Worm (Caenorhabditis elegans) whole organism, young adult: Measurements from ENCODE around the gene srw-19.

ENCODE experiments used
- C17E4.6 ChIP-seq: fragments of 200-800 bp; sonication (Bioruptor generic); IDR thresholded peaks from 2 replicates; pipeline ENCODE4 v1.3.6; 2022; ENCODE audit warnings: missing genetic modification reagents, missing genetic modification characterization, missing compliant biosample characterization
- D2030.7 ChIP-seq: fragments of 200-800 bp; sonication (Bioruptor generic); IDR thresholded peaks from 2 replicates; pipeline ENCODE4 v1.3.6; 2022; ENCODE audit warnings: missing genetic modification reagents, missing genetic modification characterization, missing compliant biosample characterization
- F22D6.2 ChIP-seq: sonication (generic microtip); optimal IDR thresholded peaks from 2 replicates; lab custom pipeline; 2016; ENCODE audit warnings: mild to moderate bottlenecking, missing genetic modification characterization, missing compliant biosample characterization
- F37B4.10 ChIP-seq: fragments of 200-800 bp; sonication (Bioruptor generic); IDR thresholded peaks from 2 replicates; pipeline ENCODE4 v1.3.6; 2022; ENCODE audit warnings: missing genetic modification characterization, missing compliant biosample characterization
- F39B2.1 ChIP-seq: fragments of 200-800 bp; sonication (Bioruptor generic); IDR thresholded peaks from 2 replicates; pipeline ENCODE4 v1.3.6; 2022; ENCODE audit warnings: missing genetic modification reagents, missing genetic modification characterization, missing compliant biosample characterization
- ZK185.1 ChIP-seq: sonication (generic microtip); optimal IDR thresholded peaks from 2 replicates; lab custom pipeline; 2016; ENCODE audit warnings: mild to moderate bottlenecking, missing genetic modification characterization, missing compliant biosample characterization; ENCODE audit not compliant: poor library complexity, severe bottlenecking
- akir-1 ChIP-seq: fragments of 200-800 bp; sonication (Bioruptor generic); optimal IDR thresholded peaks from 2 replicates; lab custom pipeline; 2018; ENCODE audit warnings: mild to moderate bottlenecking, missing genetic modification characterization, moderate library complexity, missing compliant biosample characterization
- atf-7 ChIP-seq: sonication (generic microtip); optimal IDR thresholded peaks from 2 replicates; lab custom pipeline; 2017; ENCODE audit warnings: mild to moderate bottlenecking, missing genetic modification characterization, missing compliant biosample characterization
- athp-1 ChIP-seq: sonication (generic microtip); optimal IDR thresholded peaks from 2 replicates; lab custom pipeline; 2017; ENCODE audit warnings: mild to moderate bottlenecking, missing genetic modification characterization, missing compliant biosample characterization
- bed-2 ChIP-seq: fragments of 200-800 bp; sonication (Bioruptor generic); IDR thresholded peaks from 2 replicates; pipeline ENCODE4 v1.3.6; 2022; ENCODE audit warnings: missing genetic modification reagents, missing genetic modification characterization, missing compliant biosample characterization
- ceh-100 ChIP-seq: fragments of 200-800 bp; sonication (Bioruptor generic); IDR thresholded peaks from 2 replicates; pipeline ENCODE4 v1.3.6; 2022; ENCODE audit warnings: missing genetic modification reagents, missing genetic modification characterization, missing compliant biosample characterization
- ceh-40 ChIP-seq: fragments of 200-800 bp; sonication (Bioruptor generic); IDR thresholded peaks from 2 replicates; pipeline ENCODE4 v1.3.6; 2022; ENCODE audit warnings: missing genetic modification characterization, missing compliant biosample characterization
- ceh-79 ChIP-seq: sonication (generic microtip); optimal IDR thresholded peaks from 2 replicates; lab custom pipeline; 2017; ENCODE audit warnings: mild to moderate bottlenecking, missing genetic modification characterization, missing compliant biosample characterization
- die-1 ChIP-seq: sonication (generic microtip); optimal IDR thresholded peaks from 2 replicates; lab custom pipeline; 2016; ENCODE audit warnings: missing genotype, mild to moderate bottlenecking, missing genetic modification characterization, missing compliant biosample characterization
- dox-1 ChIP-seq: fragments of 200-800 bp; sonication (Bioruptor generic); IDR thresholded peaks from 2 replicates; pipeline ENCODE4 v1.3.6; 2022; ENCODE audit warnings: missing genetic modification reagents, missing genetic modification characterization, missing compliant biosample characterization
- dpl-1 ChIP-seq: fragments of 150-350 bp; optimal IDR thresholded peaks from 2 replicates; lab custom pipeline; 2014; ENCODE audit warnings: missing biosample characterization, missing genetic modification reagents, missing genetic modification characterization
- egl-44 ChIP-seq: fragments of 200-800 bp; sonication (Bioruptor generic); IDR thresholded peaks from 2 replicates; pipeline ENCODE4 v1.3.6; 2022; ENCODE audit warnings: missing genetic modification reagents, missing genetic modification characterization, missing compliant biosample characterization
- egrh-3 ChIP-seq: fragments of 200-800 bp; sonication (Bioruptor generic); IDR thresholded peaks from 2 replicates; pipeline ENCODE4 v1.3.6; 2022; ENCODE audit warnings: missing genetic modification reagents, missing genetic modification characterization, missing compliant biosample characterization
- ets-4 ChIP-seq: fragments of 200-800 bp; sonication (Bioruptor generic); optimal IDR thresholded peaks from 2 replicates; lab custom pipeline; 2018; ENCODE audit warnings: mild to moderate bottlenecking, missing genetic modification characterization, missing compliant biosample characterization
- gei-17 ChIP-seq: fragments of 200-800 bp; sonication (Bioruptor generic); optimal IDR thresholded peaks from 2 replicates; lab custom pipeline; 2018; ENCODE audit warnings: mild to moderate bottlenecking, missing genetic modification characterization, missing compliant biosample characterization
- hmg-20 ChIP-seq: fragments of 200-800 bp; sonication (Bioruptor generic); IDR thresholded peaks from 2 replicates; pipeline ENCODE4 v1.3.6; 2022; ENCODE audit warnings: missing genetic modification reagents, missing genetic modification characterization, missing compliant biosample characterization
- hsf-1 ChIP-seq: fragments of 200-800 bp; sonication (Bioruptor generic); IDR thresholded peaks from 2 replicates; pipeline ENCODE4 v1.3.6; 2022; ENCODE audit warnings: missing genetic modification reagents, missing genetic modification characterization, missing compliant biosample characterization
- lag-1 ChIP-seq: fragments of 200-800 bp; sonication (Bioruptor generic); IDR thresholded peaks from 2 replicates; pipeline ENCODE4 v1.3.6; 2022; ENCODE audit warnings: missing genetic modification reagents, missing genetic modification characterization, missing compliant biosample characterization
- let-526 ChIP-seq: fragments of 200-800 bp; sonication (Bioruptor generic); IDR thresholded peaks from 2 replicates; pipeline ENCODE4 v1.3.6; 2022; ENCODE audit warnings: missing genetic modification reagents, missing genetic modification characterization, missing compliant biosample characterization
- lsy-27 ChIP-seq: sonication (generic microtip); optimal IDR thresholded peaks from 2 replicates; lab custom pipeline; 2017; ENCODE audit warnings: missing genetic modification characterization, mild to moderate bottlenecking, missing compliant biosample characterization, antibody characterized with exemption, missing genotype, borderline replicate concordance; ENCODE audit not compliant: insufficient read depth
- madf-10 ChIP-seq: sonication (generic microtip); optimal IDR thresholded peaks from 2 replicates; lab custom pipeline; 2016; ENCODE audit warnings: mild to moderate bottlenecking, missing genetic modification characterization, missing compliant biosample characterization
- madf-6 ChIP-seq: fragments of 200-800 bp; sonication (Bioruptor generic); IDR thresholded peaks from 2 replicates; pipeline ENCODE4 v1.3.6; 2022; ENCODE audit warnings: missing genetic modification reagents, missing genetic modification characterization, missing compliant biosample characterization
- nfya-1 ChIP-seq: sonication (generic microtip); optimal IDR thresholded peaks from 2 replicates; lab custom pipeline; 2017; ENCODE audit warnings: antibody characterized with exemption, missing compliant biosample characterization, missing genetic modification characterization, borderline replicate concordance; ENCODE audit not compliant: insufficient read depth
- nfyb-1 ChIP-seq: fragments of 200-800 bp; sonication (Bioruptor generic); IDR thresholded peaks from 2 replicates; pipeline ENCODE4 v1.3.6; 2022; ENCODE audit warnings: missing genetic modification reagents, missing genetic modification characterization, missing compliant biosample characterization
- nhr-80 ChIP-seq: sonication (generic microtip); optimal IDR thresholded peaks from 2 replicates; lab custom pipeline; 2016; ENCODE audit warnings: missing genetic modification characterization, missing compliant biosample characterization
- pha-4 ChIP-seq: fragments of 150-350 bp; sonication (generic microtip); optimal IDR thresholded peaks from 2 replicates; lab custom pipeline; 2014; ENCODE audit warnings: missing biosample characterization, missing genetic modification reagents, missing genetic modification characterization
- rec-8 ChIP-seq, 2 experiments: sonication (generic microtip); optimal IDR thresholded peaks; 2 replicates each; lab custom pipeline; 2016; ENCODE audit warnings: mild to moderate bottlenecking in 2 of 2, missing genetic modification characterization in 2 of 2, missing genetic modification reagents in 2 of 2, missing genotype in 2 of 2, missing biosample characterization in 1 of 2, missing compliant biosample characterization in 1 of 2, moderate library complexity in 1 of 2
- repo-1 ChIP-seq: sonication (generic microtip); optimal IDR thresholded peaks from 2 replicates; lab custom pipeline; 2017; ENCODE audit warnings: mild to moderate bottlenecking, missing genetic modification characterization, missing compliant biosample characterization
- snpc-4 ChIP-seq, 5 experiments: fragments of 150-350 bp in 1 of 5; sonication (generic microtip) in 4 of 5; optimal IDR thresholded peaks; 2 replicates each; lab custom pipeline; 2014 to 2018; ENCODE audit warnings: missing genetic modification characterization in 5 of 5, missing biosample characterization in 3 of 5, antibody characterized with exemption in 2 of 5, mild to moderate bottlenecking in 2 of 5, missing compliant biosample characterization in 2 of 5, missing genotype in 2 of 5, moderate library complexity in 2 of 5, missing genetic modification reagents in 1 of 5
- xnd-1 ChIP-seq: sonication (generic microtip); optimal IDR thresholded peaks from 2 replicates; lab custom pipeline; 2016; ENCODE audit warnings: missing genotype, missing genetic modification reagents, missing genetic modification characterization, missing compliant biosample characterization
- ztf-22 ChIP-seq: fragments of 200-800 bp; sonication (Bioruptor generic); optimal IDR thresholded peaks from 2 replicates; lab custom pipeline; 2018; ENCODE audit warnings: mild to moderate bottlenecking, missing genetic modification characterization, moderate library complexity, missing compliant biosample characterization
- ztf-26 ChIP-seq: sonication (generic microtip); optimal IDR thresholded peaks from 2 replicates; lab custom pipeline; 2017; ENCODE audit warnings: missing genetic modification characterization, missing compliant biosample characterization
- ztf-28 ChIP-seq: fragments of 200-800 bp; sonication (Bioruptor generic); IDR thresholded peaks from 2 replicates; pipeline ENCODE4 v1.3.6; 2022; ENCODE audit warnings: missing genetic modification reagents, missing genetic modification characterization, missing compliant biosample characterization
- ztf-6 ChIP-seq: fragments of 200-800 bp; sonication (Bioruptor generic); IDR thresholded peaks from 2 replicates; pipeline ENCODE4 v1.3.6; 2022; ENCODE audit warnings: missing genetic modification reagents, missing genetic modification characterization, missing compliant biosample characterization

srw-19 gene

DNA sequence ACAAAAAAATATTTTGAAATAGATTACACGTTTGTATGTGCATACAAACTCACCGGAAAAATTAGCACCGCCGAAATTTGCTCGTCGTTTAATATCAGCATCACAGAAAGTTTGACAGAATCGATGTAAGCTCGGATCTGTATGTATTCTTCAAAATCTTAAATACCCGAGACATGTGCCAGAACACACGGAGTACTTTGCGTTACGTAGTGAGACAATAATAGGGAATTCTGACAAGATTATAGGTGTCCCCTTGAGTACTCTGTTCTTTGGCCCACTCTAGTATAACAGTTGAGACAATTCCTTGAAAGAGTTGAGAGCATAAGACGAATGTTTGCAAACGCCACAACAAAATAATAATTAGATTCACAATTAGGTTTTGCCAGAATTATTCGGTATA, 22.4 kb upstream of the srw-19 start, which contains the start of gene srx-48:
Gene srx-48, minus strand, starts transcription at position 101 of the 400 bp plus-strand sequence.
- TF ChIP-seq lag-1 (GFP tag; lab: Robert Waterston, UW) (no peak), bed-2 (GFP tag; lab: Robert Waterston, UW) (no peak), ztf-26 (tag; lab: Kevin White, UChicago) (no peak), xnd-1 (no peak), nhr-80 (tag; lab: Kevin White, UChicago) (no peak), rec-8 (tag; optimal IDR thresholded peaks at IDR 0.05; lab: Kevin White, UChicago) (no peak), nfyb-1 (GFP tag; lab: Robert Waterston, UW) (no peak), nfya-1 (tag; lab: Kevin White, UChicago) (no peak), madf-10 (tag; lab: Kevin White, UChicago) (no peak), snpc-4 (GFP tag; optimal IDR thresholded peaks at IDR 0.05; lab: Kevin White, UChicago) (no peak), snpc-4 (tag; optimal IDR thresholded peaks at IDR 0.05; lab: Kevin White, UChicago) (no peak), ztf-22 (GFP tag; lab: Kevin White, UChicago) (no peak), let-526 (GFP tag; lab: Robert Waterston, UW) (no peak), ceh-79 (tag; lab: Kevin White, UChicago) (no peak), ZK185.1 (tag; lab: Kevin White, UChicago) (no peak)

ce11 chrV:15298597-15298996, 17.4 kb upstream of the srw-19 start, which contains the start of gene cpr-3:
cpr-3 (minus strand) TSS chrV:15298700.
- peak; percentile 69 for TF ChIP-seq atf-7
- TF ChIP-seq ztf-22 (GFP tag; lab: Kevin White, UChicago), result peak; percentile 88
- peak; percentile 24 for TF ChIP-seq madf-10 (tag; lab: Kevin White, UChicago)
- peak; percentile 97 for TF ChIP-seq nhr-80 (tag; lab: Kevin White, UChicago)
- TF ChIP-seq D2030.7 (GFP tag; lab: Robert Waterston, UW), result no peak
- TF ChIP-seq ets-4 (GFP tag; lab: Kevin White, UChicago), result peak; percentile 83
- TF ChIP-seq F37B4.10 (GFP tag; lab: Robert Waterston, UW), result no peak
- peak; percentile 23 for TF ChIP-seq pha-4 (tag; lab: Kevin White, UChicago)
- no peak for TF ChIP-seq F39B2.1 (GFP tag; lab: Robert Waterston, UW)
- TF ChIP-seq F22D6.2 (tag; lab: Kevin White, UChicago), result no peak
- TF ChIP-seq, all 124 proteins: peak for 6

DNA sequence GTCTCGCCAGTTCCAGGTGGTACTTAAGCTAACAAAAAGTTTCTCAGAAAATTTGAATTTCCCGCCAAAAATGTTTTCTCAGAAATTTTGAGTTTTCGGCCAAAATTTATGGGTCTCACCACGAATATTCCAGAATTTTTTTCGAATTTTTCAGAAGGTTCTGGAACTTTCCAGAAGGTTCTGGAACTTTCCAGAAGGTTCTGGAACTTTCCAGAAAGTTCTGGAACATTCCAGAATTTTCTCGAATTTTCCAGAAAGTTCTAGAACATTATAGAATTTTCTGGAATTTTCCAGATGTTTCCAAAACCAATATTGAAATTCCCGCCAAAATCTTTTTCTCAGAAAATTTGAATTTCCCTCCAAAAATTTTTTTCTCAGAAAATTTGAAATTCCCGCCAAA, 14.3 kb upstream of the srw-19 start:
- TF ChIP-seq egrh-3 (GFP tag; lab: Robert Waterston, UW) (0 out of 2 replicates have a peak, but pooled peaks have one; percentile 19), madf-6 (GFP tag; lab: Robert Waterston, UW) (peak; percentile 50), ceh-100 (peak; percentile 53), ceh-40 (GFP tag; lab: Robert Waterston, UW) (peak; percentile 63; the same call in 1 of the 2 replicates), egl-44 (peak; percentile 29; the same call in 1 of the 2 replicates), hsf-1 (GFP tag; lab: Robert Waterston, UW) (peak; percentile 96), dox-1 (GFP tag; lab: Robert Waterston, UW) (peak; percentile 77)

- TF ChIP-seq gei-17 (GFP tag; lab: Kevin White, UChicago) (no peak), egrh-3 (GFP tag; lab: Robert Waterston, UW) (no peak), athp-1 (tag; lab: Kevin White, UChicago) (no peak), die-1 (tag; lab: Kevin White, UChicago) (no peak), dpl-1 (GFP tag; lab: Kevin White, UChicago) (no peak), ztf-6 (GFP tag; lab: Robert Waterston, UW) (no peak), snpc-4 (GFP tag; optimal IDR thresholded peaks at IDR 0.05; lab: Kevin White, UChicago) (no peak), snpc-4 (tag; optimal IDR thresholded peaks at IDR 0.05; lab: Kevin White, UChicago) (no peak), lsy-27 (tag; lab: Kevin White, UChicago) (no peak), hmg-20 (GFP tag; lab: Robert Waterston, UW) (no peak), ztf-28 (GFP tag; lab: Robert Waterston, UW) (no peak), dox-1 (GFP tag; lab: Robert Waterston, UW) (no peak), C17E4.6 (GFP tag; lab: Robert Waterston, UW) (no peak), repo-1 (tag; lab: Kevin White, UChicago) (no peak), akir-1 (no peak)
These were observed 12.7 kb upstream of the srw-19 start, which contains the start of gene str-96 for ce11 chrV:15293865-15294264. str-96 (minus strand) TSS chrV:15293965.
